Worm (Caenorhabditis elegans) whole organism, young adult: ENCODE measurements around the gene pha-4.

Experiments used
- B0035.1 ChIP-seq: sonication (generic microtip); optimal IDR thresholded peaks from 2 replicates; lab custom pipeline; 2016; ENCODE audit warnings: missing genetic modification characterization, mild to moderate bottlenecking, missing compliant biosample characterization, missing genotype, missing genetic modification reagents
- B0336.3 ChIP-seq: fragments of 200-800 bp; sonication (Bioruptor generic); IDR thresholded peaks from 2 replicates; pipeline ENCODE4 v1.3.6; 2022; ENCODE audit warnings: missing genetic modification characterization, missing compliant biosample characterization
- C17E4.6 ChIP-seq: fragments of 200-800 bp; sonication (Bioruptor generic); IDR thresholded peaks from 2 replicates; pipeline ENCODE4 v1.3.6; 2022; ENCODE audit warnings: missing genetic modification reagents, missing genetic modification characterization, missing compliant biosample characterization
- D2030.7 ChIP-seq: fragments of 200-800 bp; sonication (Bioruptor generic); IDR thresholded peaks from 2 replicates; pipeline ENCODE4 v1.3.6; 2022; ENCODE audit warnings: missing genetic modification reagents, missing genetic modification characterization, missing compliant biosample characterization
- F52B5.7 ChIP-seq: sonication (generic microtip); optimal IDR thresholded peaks from 2 replicates; lab custom pipeline; 2016; ENCODE audit warnings: mild to moderate bottlenecking, missing genetic modification characterization, missing compliant biosample characterization
- F55B11.4 ChIP-seq: sonication (generic microtip); optimal IDR thresholded peaks from 2 replicates; lab custom pipeline; 2016; ENCODE audit warnings: missing compliant biosample characterization, missing genetic modification characterization, borderline replicate concordance; ENCODE audit not compliant: insufficient read depth
- K12H6.12 ChIP-seq: fragments of 200-800 bp; sonication (Bioruptor generic); optimal IDR thresholded peaks from 2 replicates; lab custom pipeline; 2018; ENCODE audit warnings: mild to moderate bottlenecking, missing genetic modification characterization, missing compliant biosample characterization
- Y56A3A.18 ChIP-seq: fragments of 200-800 bp; sonication (Bioruptor generic); IDR thresholded peaks from 2 replicates; pipeline ENCODE4 v1.3.6; 2022; ENCODE audit warnings: missing genetic modification reagents, missing genetic modification characterization, missing compliant biosample characterization
- ama-1 ChIP-seq, 3 experiments: fragments of 150-350 bp in 1 of 3; sonication (generic microtip) in 2 of 3; optimal IDR thresholded peaks; 2 replicates each; lab custom pipeline; 2014 to 2018; ENCODE audit warnings: missing biosample characterization in 2 of 3, missing genetic modification characterization in 2 of 3, missing genetic modification reagents in 2 of 3
- atf-7 ChIP-seq: sonication (generic microtip); optimal IDR thresholded peaks from 2 replicates; lab custom pipeline; 2017; ENCODE audit warnings: mild to moderate bottlenecking, missing genetic modification characterization, missing compliant biosample characterization
- ccch-3 ChIP-seq: fragments of 200-800 bp; sonication (Bioruptor generic); optimal IDR thresholded peaks from 2 replicates; lab custom pipeline; 2018; ENCODE audit warnings: mild to moderate bottlenecking, missing genetic modification characterization, missing compliant biosample characterization
- cebp-1 ChIP-seq, 2 experiments: fragments of 200-800 bp in 1 of 2; sonication (Bioruptor generic) in 1 of 2; sonication (generic microtip) in 1 of 2; IDR thresholded peaks in 1 of 2; optimal IDR thresholded peaks in 1 of 2; 2 replicates each; pipeline versions ENCODE4 v1.3.6 to Lab custom; 2017 to 2022; ENCODE audit warnings: missing compliant biosample characterization in 2 of 2, missing genetic modification characterization in 2 of 2, mild to moderate bottlenecking in 1 of 2, missing genetic modification reagents in 1 of 2, moderate library complexity in 1 of 2
- ceh-27 ChIP-seq: fragments of 200-800 bp; sonication (Bioruptor generic); optimal IDR thresholded peaks from 2 replicates; lab custom pipeline; 2018; ENCODE audit warnings: mild to moderate bottlenecking, missing genetic modification characterization, moderate library complexity, missing compliant biosample characterization
- ceh-58 ChIP-seq: fragments of 200-800 bp; sonication (Bioruptor generic); IDR thresholded peaks from 2 replicates; pipeline ENCODE4 v1.3.6; 2022; ENCODE audit warnings: missing genetic modification characterization, missing compliant biosample characterization
- ceh-91 ChIP-seq: fragments of 200-800 bp; sonication (Bioruptor generic); IDR thresholded peaks from 2 replicates; pipeline ENCODE4 v1.3.6; 2022; ENCODE audit warnings: missing genetic modification reagents, missing genetic modification characterization, missing compliant biosample characterization
- efl-1 ChIP-seq: fragments of 150-350 bp; optimal IDR thresholded peaks from 2 replicates; lab custom pipeline; 2014; ENCODE audit warnings: missing biosample characterization, missing genetic modification reagents, missing genetic modification characterization
- egrh-3 ChIP-seq: fragments of 200-800 bp; sonication (Bioruptor generic); IDR thresholded peaks from 2 replicates; pipeline ENCODE4 v1.3.6; 2022; ENCODE audit warnings: missing genetic modification reagents, missing genetic modification characterization, missing compliant biosample characterization
- ekl-4 ChIP-seq: fragments of 200-800 bp; sonication (Bioruptor generic); IDR thresholded peaks from 2 replicates; pipeline ENCODE4 v1.3.6; 2022; ENCODE audit warnings: missing genetic modification reagents, missing genetic modification characterization, missing compliant biosample characterization
- hmg-1.2 ChIP-seq: fragments of 200-800 bp; sonication (Bioruptor generic); IDR thresholded peaks from 2 replicates; pipeline ENCODE4 v1.3.6; 2022; ENCODE audit warnings: missing genetic modification reagents, missing genetic modification characterization, missing compliant biosample characterization
- hmg-20 ChIP-seq: fragments of 200-800 bp; sonication (Bioruptor generic); IDR thresholded peaks from 2 replicates; pipeline ENCODE4 v1.3.6; 2022; ENCODE audit warnings: missing genetic modification reagents, missing genetic modification characterization, missing compliant biosample characterization
- hrde-1 ChIP-seq: sonication (generic microtip); optimal IDR thresholded peaks from 2 replicates; lab custom pipeline; 2016; ENCODE audit warnings: missing genetic modification characterization, mild to moderate bottlenecking, missing compliant biosample characterization, moderate library complexity, missing genotype, missing genetic modification reagents, borderline replicate concordance
- lag-1 ChIP-seq: fragments of 200-800 bp; sonication (Bioruptor generic); IDR thresholded peaks from 2 replicates; pipeline ENCODE4 v1.3.6; 2022; ENCODE audit warnings: missing genetic modification reagents, missing genetic modification characterization, missing compliant biosample characterization
- let-607 ChIP-seq, 2 experiments: fragments of 200-800 bp in 1 of 2; sonication (Bioruptor generic) in 1 of 2; sonication (generic microtip) in 1 of 2; optimal IDR thresholded peaks; 2 replicates each; lab custom pipeline; 2016 to 2018; ENCODE audit warnings: mild to moderate bottlenecking in 2 of 2, missing compliant biosample characterization in 2 of 2, missing genetic modification characterization in 2 of 2, moderate library complexity in 2 of 2, missing genotype in 1 of 2
- lin-26 ChIP-seq: fragments of 200-800 bp; sonication (Bioruptor generic); IDR thresholded peaks from 2 replicates; pipeline ENCODE4 v1.3.6; 2022; ENCODE audit warnings: missing genetic modification reagents, missing genetic modification characterization, missing compliant biosample characterization
- lin-35 ChIP-seq, 3 experiments: fragments of 150-350 bp in 2 of 3; sonication (generic microtip) in 1 of 3; optimal IDR thresholded peaks; 2 replicates each; lab custom pipeline; 2014 to 2018; ENCODE audit warnings: missing biosample characterization in 3 of 3, missing genetic modification characterization in 3 of 3, missing genetic modification reagents in 3 of 3
- lin-40 ChIP-seq: sonication (generic microtip); optimal IDR thresholded peaks from 2 replicates; lab custom pipeline; 2016; ENCODE audit warnings: missing genetic modification characterization, mild to moderate bottlenecking, missing compliant biosample characterization, missing genotype, missing genetic modification reagents
- lsy-27 ChIP-seq: sonication (generic microtip); optimal IDR thresholded peaks from 2 replicates; lab custom pipeline; 2017; ENCODE audit warnings: missing genetic modification characterization, mild to moderate bottlenecking, missing compliant biosample characterization, antibody characterized with exemption, missing genotype, borderline replicate concordance; ENCODE audit not compliant: insufficient read depth
- madf-10 ChIP-seq: sonication (generic microtip); optimal IDR thresholded peaks from 2 replicates; lab custom pipeline; 2016; ENCODE audit warnings: mild to moderate bottlenecking, missing genetic modification characterization, missing compliant biosample characterization
- madf-3 ChIP-seq: fragments of 200-800 bp; sonication (Bioruptor generic); IDR thresholded peaks from 2 replicates; pipeline ENCODE4 v1.3.6; 2022; ENCODE audit warnings: missing genetic modification reagents, missing genetic modification characterization, missing compliant biosample characterization
- madf-6 ChIP-seq: fragments of 200-800 bp; sonication (Bioruptor generic); IDR thresholded peaks from 2 replicates; pipeline ENCODE4 v1.3.6; 2022; ENCODE audit warnings: missing genetic modification reagents, missing genetic modification characterization, missing compliant biosample characterization
- madf-8 ChIP-seq: fragments of 200-800 bp; sonication (Bioruptor generic); conservative IDR thresholded peaks from 2 replicates; pipeline ENCODE4 v1.3.6; 2022; ENCODE audit warnings: missing genetic modification reagents, missing genetic modification characterization, missing compliant biosample characterization
- nfya-2 ChIP-seq: fragments of 200-800 bp; sonication (Bioruptor generic); IDR thresholded peaks from 2 replicates; pipeline ENCODE4 v1.3.6; 2022; ENCODE audit warnings: missing genetic modification reagents, missing genetic modification characterization, missing compliant biosample characterization
- nhr-27 ChIP-seq: fragments of 200-800 bp; sonication (Bioruptor generic); optimal IDR thresholded peaks from 2 replicates; lab custom pipeline; 2018; ENCODE audit warnings: mild to moderate bottlenecking, missing genetic modification characterization, moderate library complexity, missing compliant biosample characterization
- nhr-80 ChIP-seq: sonication (generic microtip); optimal IDR thresholded peaks from 2 replicates; lab custom pipeline; 2016; ENCODE audit warnings: missing genetic modification characterization, missing compliant biosample characterization
- repo-1 ChIP-seq: sonication (generic microtip); optimal IDR thresholded peaks from 2 replicates; lab custom pipeline; 2017; ENCODE audit warnings: mild to moderate bottlenecking, missing genetic modification characterization, missing compliant biosample characterization
- sdz-38 ChIP-seq: sonication (generic microtip); optimal IDR thresholded peaks from 2 replicates; lab custom pipeline; 2016; ENCODE audit warnings: missing genotype, missing genetic modification characterization, missing compliant biosample characterization
- somi-1 ChIP-seq: fragments of 200-800 bp; sonication (Bioruptor generic); optimal IDR thresholded peaks from 2 replicates; lab custom pipeline; 2018; ENCODE audit warnings: mild to moderate bottlenecking, missing genetic modification characterization, missing compliant biosample characterization
- unc-130 ChIP-seq: sonication (generic microtip); optimal IDR thresholded peaks from 2 replicates; lab custom pipeline; 2016; ENCODE audit warnings: missing genetic modification reagents, missing genetic modification characterization, missing compliant biosample characterization
- zfh-2 ChIP-seq: fragments of 200-800 bp; sonication (Bioruptor generic); conservative IDR thresholded peaks from 2 replicates; pipeline ENCODE4 v1.3.6; 2022; ENCODE audit warnings: missing genetic modification reagents, missing genetic modification characterization, missing compliant biosample characterization
- ztf-22 ChIP-seq: fragments of 200-800 bp; sonication (Bioruptor generic); optimal IDR thresholded peaks from 2 replicates; lab custom pipeline; 2018; ENCODE audit warnings: mild to moderate bottlenecking, missing genetic modification characterization, moderate library complexity, missing compliant biosample characterization
- ztf-25 ChIP-seq: fragments of 200-800 bp; sonication (Bioruptor generic); IDR thresholded peaks from 2 replicates; pipeline ENCODE4 v1.3.6; 2022; ENCODE audit warnings: missing genetic modification reagents, missing genetic modification characterization, missing compliant biosample characterization

Gene pha-4

ce11 chrV:20782188-20782587, 29.3 kb downstream of the pha-4 start:
- TF ChIP-seq ztf-22 (GFP tag; lab: Kevin White, UChicago) (no peak), lin-40 (peak; percentile 31), nhr-80 (no peak), hrde-1 (tag; lab: Kevin White, UChicago) (no peak), atf-7 (tag; lab: Kevin White, UChicago) (peak; percentile 25), lin-26 (GFP tag; lab: Robert Waterston, UW) (no peak), madf-10 (tag; lab: Kevin White, UChicago) (peak; percentile 96), cebp-1 (GFP tag; IDR thresholded peaks at IDR 0.05; lab: Robert Waterston, UW) (no peak), cebp-1 (tag; optimal IDR thresholded peaks at IDR 0.05; lab: Kevin White, UChicago) (peak; percentile 22), ama-1 (optimal IDR thresholded peaks at IDR 0.05; lab: Kevin White, UChicago) (no peak), ama-1 (GFP tag; optimal IDR thresholded peaks at IDR 0.05; lab: Kevin White, UChicago) (peak in 1 of 2 experiments; percentile 61), somi-1 (GFP tag; lab: Kevin White, UChicago) (peak; percentile 5), ceh-27 (GFP tag; lab: Kevin White, UChicago) (peak; percentile 11), let-607 (tag; optimal IDR thresholded peaks at IDR 0.05; lab: Kevin White, UChicago) (peak in 1 of 2 experiments; percentile 12), sdz-38 (tag; lab: Kevin White, UChicago) (no peak)

ce11 chrV:20783642-20784041, 30.8 kb downstream of the pha-4 start:
- TF ChIP-seq madf-6 (GFP tag; lab: Robert Waterston, UW): no peak
- TF ChIP-seq lag-1 (GFP tag; lab: Robert Waterston, UW): no peak
- 0 out of 2 replicates have a peak, but pooled peaks have one; percentile 27 for TF ChIP-seq ceh-58 (GFP tag; lab: Robert Waterston, UW)
- TF ChIP-seq cebp-1 (GFP tag; IDR thresholded peaks at IDR 0.05; lab: Robert Waterston, UW): no peak
- TF ChIP-seq cebp-1 (tag; optimal IDR thresholded peaks at IDR 0.05; lab: Kevin White, UChicago): peak; percentile 26
- 0 out of 2 replicates have a peak, but pooled peaks have one; percentile 13 for TF ChIP-seq hmg-1.2 (GFP tag; lab: Robert Waterston, UW)
- no peak for TF ChIP-seq unc-130
- peak; percentile 26; the same call in 1 of the 2 replicates for TF ChIP-seq ztf-25 (GFP tag; lab: Robert Waterston, UW)
- TF ChIP-seq lin-35 (GFP tag; optimal IDR thresholded peaks at IDR 0.05; lab: Kevin White, UChicago): no peak
- TF ChIP-seq repo-1 (tag; lab: Kevin White, UChicago): peak; percentile 36
- no peak for TF ChIP-seq nhr-27
- peak; percentile 19; the same call in 1 of the 2 replicates for TF ChIP-seq B0336.3 (GFP tag; lab: Robert Waterston, UW)
- TF ChIP-seq madf-3: no peak
- no peak for TF ChIP-seq nfya-2 (GFP tag; lab: Robert Waterston, UW)
- TF ChIP-seq F52B5.7 (tag; lab: Kevin White, UChicago): peak; percentile 51
- TF ChIP-seq egrh-3 (GFP tag; lab: Robert Waterston, UW): peak; percentile 50; the same call in 1 of the 2 replicates
- TF ChIP-seq somi-1 (GFP tag; lab: Kevin White, UChicago): no peak
- 0 out of 2 replicates have a peak, but pooled peaks have one; percentile 27 for TF ChIP-seq Y56A3A.18
- TF ChIP-seq D2030.7: no peak
- peak; percentile 74 for TF ChIP-seq zfh-2 (GFP tag; lab: Robert Waterston, UW)

ce11 chrV:20785050-20785847, 32.4 kb downstream of the pha-4 start:
- TF ChIP-seq madf-8 (no peak), lin-40 (peak; percentile 0), K12H6.12 (tag; lab: Kevin White, UChicago) (no peak), ztf-25 (GFP tag; lab: Robert Waterston, UW) (no peak), hmg-20 (no peak), F55B11.4 (tag; lab: Kevin White, UChicago) (no peak), nhr-27 (no peak), Y56A3A.18 (no peak), sdz-38 (tag; lab: Kevin White, UChicago) (no peak), C17E4.6 (GFP tag; lab: Robert Waterston, UW) (no peak), F52B5.7 (tag; lab: Kevin White, UChicago) (no peak), efl-1 (GFP tag; lab: Kevin White, UChicago) (no peak), nfya-2 (GFP tag; lab: Robert Waterston, UW) (no peak), B0035.1 (tag; lab: Kevin White, UChicago) (no peak), lsy-27 (no peak), ceh-91 (GFP tag; lab: Robert Waterston, UW) (no peak), ekl-4 (GFP tag; lab: Robert Waterston, UW) (no peak), madf-10 (tag; lab: Kevin White, UChicago) (peak; percentile 72), ccch-3 (GFP tag; lab: Kevin White, UChicago) (no peak)
